Worm (Caenorhabditis elegans): Measurements from ENCODE around the gene oac-55.

- TF ChIP-seq nhr-76 (tag; optimal IDR thresholded peaks at IDR 0.05) = no peak
- TF ChIP-seq aly-2 (tag; optimal IDR thresholded peaks at IDR 0.05) = no peak
- no peak for TF ChIP-seq elt-2 (tag; optimal IDR thresholded peaks at IDR 0.05)
- TF ChIP-seq tbx-2 (tag; optimal IDR thresholded peaks at IDR 0.05) = no peak
These were observed 10.6 kb upstream of the oac-55 start for ce11 chrV:3750328-3750727.

Data from whole organism, L3 larva.